Fruit fly (Drosophila melanogaster) Kc167 (cell line): ENCODE data around the gene CG10694.

Experiments used
- Myc ChIP-seq: fragments of >200 bp; optimal IDR thresholded peaks from 2 replicates; lab custom pipeline; 2017; ENCODE audit warnings: missing external identifiers
- Sin3A ChIP-seq: fragments of >200 bp; optimal IDR thresholded peaks from 2 replicates; lab custom pipeline; 2018; ENCODE audit warnings: missing external identifiers
- h ChIP-seq: fragments of >200 bp; optimal IDR thresholded peaks from 3 replicates; lab custom pipeline; 2018; ENCODE audit warnings: missing external identifiers
- insv ChIP-seq: fragments of >200 bp; optimal IDR thresholded peaks from 3 replicates; lab custom pipeline; 2018; ENCODE audit warnings: missing external identifiers
- psq ChIP-seq: fragments of >200 bp; optimal IDR thresholded peaks from 2 replicates; lab custom pipeline; 2017; ENCODE audit warnings: missing external identifiers
- ttk ChIP-seq: sonication (Bioruptor generic); optimal IDR thresholded peaks from 2 replicates; lab custom pipeline; 2017; ENCODE audit warnings: missing external identifiers

The CG10694 gene

DNA sequence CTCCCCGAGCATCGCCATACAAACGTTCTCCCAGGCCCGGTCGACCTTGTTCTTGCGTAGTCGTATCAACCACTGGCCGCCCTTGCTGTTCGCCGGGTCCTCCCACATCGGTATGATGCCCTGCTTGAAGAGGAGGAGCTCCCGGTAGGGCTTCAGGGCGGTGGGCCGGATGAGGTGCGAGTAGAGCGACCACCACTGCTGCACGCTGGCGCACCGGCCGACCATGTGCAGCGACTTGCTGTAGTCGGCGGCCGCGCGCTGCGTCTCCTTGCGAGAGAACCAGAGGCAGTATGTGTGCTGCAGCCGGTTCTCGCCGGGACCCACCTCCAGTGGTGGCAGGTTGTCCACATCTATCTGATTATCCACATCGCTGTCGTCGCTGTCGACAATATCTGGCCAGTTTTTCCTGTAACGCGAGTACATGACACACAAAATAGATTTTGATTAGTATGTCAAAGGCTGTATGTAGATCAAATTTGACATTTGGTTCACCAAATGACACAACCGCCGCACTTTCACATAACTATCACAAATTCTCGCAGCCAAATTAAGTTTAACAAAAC is at the start of gene CG10694:
CG10694 (plus strand) TSS at position 513 of the 563 bp plus-strand sequence.
- no peak for TF ChIP-seq Myc
- TF ChIP-seq Sin3A, result no peak
- no peak for TF ChIP-seq psq
- TF ChIP-seq h (lab: Kevin White, UChicago), result no peak
- TF ChIP-seq insv (lab: Kevin White, UChicago), result no peak

DNA sequence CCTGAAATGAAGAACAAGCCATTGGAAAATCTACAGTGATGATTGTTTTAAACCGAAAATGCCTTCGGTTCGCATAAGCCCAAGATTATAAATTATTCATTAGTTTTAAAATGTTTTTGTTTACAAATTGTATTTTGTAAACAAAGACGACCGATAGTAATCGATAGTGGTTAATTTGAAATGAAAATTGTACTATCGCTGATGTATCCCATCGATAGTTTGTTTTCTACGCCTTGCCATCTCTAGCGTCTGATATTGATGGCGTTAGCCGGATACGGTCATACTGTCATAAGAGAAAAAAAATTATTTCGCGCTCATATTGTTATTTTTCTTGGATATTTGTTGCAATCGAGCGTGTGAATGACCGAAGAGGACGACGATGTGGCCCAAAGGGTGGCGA is 49.1 kb upstream of the CG10694 start, which contains the start of gene SMC1:
SMC1 (plus strand) TSS at position 247 of the 400 bp plus-strand sequence.
- no peak for TF ChIP-seq ttk (lab: Kevin White, UChicago)
- no peak for TF ChIP-seq insv (lab: Kevin White, UChicago)
- no peak for TF ChIP-seq Sin3A
- TF ChIP-seq Myc, result no peak
- no peak for TF ChIP-seq h (lab: Kevin White, UChicago)
- TF ChIP-seq psq, result no peak

DNA sequence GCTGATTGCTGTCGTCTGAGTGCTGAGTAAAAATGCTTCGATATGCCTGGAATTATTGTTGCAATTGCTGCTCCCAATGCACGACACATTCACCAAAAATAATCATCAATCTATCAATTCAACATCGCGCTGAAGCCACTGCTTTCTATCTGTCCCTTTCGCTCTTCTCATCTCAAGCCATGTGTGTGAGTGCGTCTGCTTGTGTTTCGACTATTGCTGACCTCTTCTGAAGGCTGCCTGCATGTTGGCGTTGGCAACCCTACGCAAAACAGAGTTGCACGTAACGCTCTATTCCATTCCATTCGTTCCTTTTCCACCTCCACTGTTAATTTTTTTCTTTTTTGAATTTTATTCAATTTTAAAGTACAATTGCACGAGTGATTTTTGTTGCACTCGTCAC is 41.5 kb upstream of the CG10694 start:
- TF ChIP-seq psq, result no peak
- no peak for TF ChIP-seq Sin3A
- no peak for TF ChIP-seq ttk (lab: Kevin White, UChicago)
- TF ChIP-seq Myc, result no peak
- TF ChIP-seq h (lab: Kevin White, UChicago), result no peak
- TF ChIP-seq insv (lab: Kevin White, UChicago), result no peak

DNA sequence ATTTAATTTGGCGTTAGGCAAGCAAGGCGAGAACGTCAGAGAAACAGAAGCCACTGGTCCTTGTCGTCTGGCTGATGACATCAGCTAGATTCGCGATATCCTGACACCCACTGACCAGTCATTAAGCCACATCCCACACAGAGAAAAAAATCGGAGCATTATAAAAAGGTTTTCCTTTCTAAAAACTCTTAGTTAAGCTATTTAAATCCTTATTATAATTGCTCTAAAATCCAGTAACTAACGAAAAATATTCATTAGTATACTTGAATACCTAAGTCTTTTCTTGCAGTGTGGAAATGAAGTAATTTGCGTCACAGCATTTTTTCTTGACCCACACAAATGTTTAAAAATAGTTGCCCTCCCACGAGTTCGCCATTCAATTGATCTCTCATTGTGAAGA is 38.4 kb upstream of the CG10694 start:
- TF ChIP-seq ttk (lab: Kevin White, UChicago) (no peak), psq (no peak), Myc (no peak), h (lab: Kevin White, UChicago) (no peak), Sin3A (no peak), insv (lab: Kevin White, UChicago) (no peak)

DNA sequence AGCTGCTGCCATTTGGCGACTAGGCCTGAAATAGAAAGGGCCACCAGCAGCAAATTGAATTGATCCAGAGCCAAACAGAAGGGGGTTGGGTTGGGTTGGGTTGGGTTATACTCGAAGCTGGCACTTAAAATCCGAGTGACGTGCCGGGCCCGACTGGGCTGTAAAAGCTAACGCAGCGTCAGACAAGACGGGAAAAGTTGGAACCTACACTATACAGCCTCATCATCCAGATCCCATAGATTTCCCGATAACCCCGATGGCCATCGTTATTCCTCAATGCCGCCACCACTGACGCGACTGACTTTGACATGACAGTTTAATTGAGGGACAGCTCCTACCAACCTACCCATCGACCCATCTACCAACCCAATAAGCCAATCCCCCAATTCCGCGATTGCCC is 37.2 kb upstream of the CG10694 start:
- TF ChIP-seq psq, result no peak

DNA sequence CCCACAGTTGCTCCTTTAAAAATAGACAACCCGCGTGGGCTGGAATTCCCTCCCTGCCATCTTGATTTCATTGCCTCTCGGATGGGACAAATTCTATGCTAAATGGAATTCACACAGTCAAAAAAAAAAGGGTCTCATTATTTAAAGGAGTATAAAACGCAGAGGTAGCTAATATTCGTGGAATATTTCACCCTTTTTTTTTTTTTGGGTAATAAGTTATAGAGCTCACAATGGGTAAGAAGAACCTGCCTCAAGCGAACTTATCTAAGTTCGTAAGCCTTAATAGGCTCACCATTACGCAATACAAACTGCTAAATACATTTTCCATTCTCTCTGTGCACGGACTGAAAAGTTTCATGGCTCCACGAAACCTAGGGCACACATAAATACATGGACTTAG is 33.5 kb upstream of the CG10694 start:
- TF ChIP-seq Sin3A (no peak), h (lab: Kevin White, UChicago) (no peak), ttk (lab: Kevin White, UChicago) (no peak), Myc (no peak), psq (no peak), insv (lab: Kevin White, UChicago) (no peak)

DNA sequence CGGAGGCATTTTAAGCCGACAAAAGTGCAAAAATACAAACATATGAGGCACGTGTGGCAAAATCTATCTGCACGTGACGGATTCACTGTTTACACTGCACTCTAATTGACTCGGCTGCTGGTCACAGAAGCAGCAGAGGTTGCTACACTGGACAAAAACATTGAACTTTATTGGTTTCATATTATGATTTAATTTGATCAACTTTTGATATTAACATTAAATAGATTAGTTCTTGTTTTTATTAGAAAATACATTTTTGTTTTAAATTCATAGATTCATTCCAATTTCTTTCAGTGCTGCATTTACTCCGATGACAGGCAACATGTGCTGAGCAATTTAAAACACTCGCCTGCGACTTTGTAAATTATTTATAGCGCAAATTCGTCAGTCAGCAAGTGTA is 28.1 kb upstream of the CG10694 start:
- TF ChIP-seq Sin3A, result no peak
- no peak for TF ChIP-seq h (lab: Kevin White, UChicago)
- TF ChIP-seq ttk (lab: Kevin White, UChicago), result no peak
- TF ChIP-seq psq, result no peak
- no peak for TF ChIP-seq Myc
- TF ChIP-seq insv (lab: Kevin White, UChicago), result no peak

DNA sequence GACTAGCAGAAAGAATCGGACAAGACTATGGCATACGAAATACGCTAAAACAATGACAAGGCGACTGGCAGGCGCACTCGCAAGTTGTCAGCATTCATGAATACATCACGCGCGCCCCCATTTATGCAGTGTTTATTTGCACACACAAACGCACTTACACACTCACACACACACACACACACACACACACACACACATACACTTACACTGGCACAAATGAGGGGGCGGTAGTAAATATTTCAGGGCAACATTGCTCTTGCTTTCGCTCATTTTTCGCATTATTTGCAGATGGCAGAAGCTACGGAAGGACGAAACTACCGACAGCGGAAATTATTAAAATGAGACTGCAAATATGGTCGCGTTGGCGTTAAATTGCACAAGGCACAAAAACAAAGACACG is 27.6 kb upstream of the CG10694 start:
- TF ChIP-seq ttk (lab: Kevin White, UChicago), result no peak
- TF ChIP-seq insv (lab: Kevin White, UChicago), result no peak
- TF ChIP-seq Sin3A, result no peak
- TF ChIP-seq Myc, result no peak
- no peak for TF ChIP-seq h (lab: Kevin White, UChicago)
- TF ChIP-seq psq, result no peak

DNA sequence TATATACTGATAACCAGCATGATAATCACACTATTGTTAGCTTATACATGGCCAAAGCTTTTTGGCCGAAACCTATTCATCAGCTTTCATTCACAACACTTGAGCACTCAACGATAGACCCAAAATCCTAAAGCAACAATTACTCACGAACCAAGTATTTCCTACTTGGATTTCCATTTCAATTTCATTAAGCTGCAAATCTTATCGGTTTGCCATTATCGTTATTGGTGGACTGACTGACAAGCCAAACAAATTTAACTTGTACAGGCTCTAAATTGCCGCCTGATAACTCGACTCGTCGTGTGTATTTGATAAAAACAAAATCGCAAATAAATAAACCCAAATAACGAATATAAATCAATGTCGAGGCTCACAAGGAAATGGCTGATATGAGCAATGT is 22.2 kb upstream of the CG10694 start:
- TF ChIP-seq Myc, result no peak
- no peak for TF ChIP-seq h (lab: Kevin White, UChicago)
- no peak for TF ChIP-seq ttk (lab: Kevin White, UChicago)
- TF ChIP-seq Sin3A, result no peak
- no peak for TF ChIP-seq insv (lab: Kevin White, UChicago)
- TF ChIP-seq psq, result no peak

DNA sequence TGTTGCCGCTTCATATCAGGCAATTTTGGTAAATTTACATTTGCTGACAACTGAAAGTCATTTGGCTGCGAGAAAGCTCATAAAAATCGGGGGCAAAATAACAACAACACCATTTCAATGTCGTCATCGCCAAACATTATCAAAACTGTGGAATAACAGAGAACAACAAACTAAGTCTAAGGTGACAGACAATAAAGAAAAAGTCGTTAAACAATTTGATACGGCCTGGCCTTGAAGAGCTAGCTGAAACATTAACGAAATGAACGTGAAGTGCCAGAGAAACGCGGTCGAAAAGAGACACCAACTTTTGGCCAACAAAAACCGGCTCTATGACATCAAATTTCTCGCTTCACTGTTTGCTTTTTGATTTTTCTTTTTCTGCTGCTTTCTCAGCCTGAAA is 17.0 kb upstream of the CG10694 start:
- TF ChIP-seq insv (lab: Kevin White, UChicago), result no peak

DNA sequence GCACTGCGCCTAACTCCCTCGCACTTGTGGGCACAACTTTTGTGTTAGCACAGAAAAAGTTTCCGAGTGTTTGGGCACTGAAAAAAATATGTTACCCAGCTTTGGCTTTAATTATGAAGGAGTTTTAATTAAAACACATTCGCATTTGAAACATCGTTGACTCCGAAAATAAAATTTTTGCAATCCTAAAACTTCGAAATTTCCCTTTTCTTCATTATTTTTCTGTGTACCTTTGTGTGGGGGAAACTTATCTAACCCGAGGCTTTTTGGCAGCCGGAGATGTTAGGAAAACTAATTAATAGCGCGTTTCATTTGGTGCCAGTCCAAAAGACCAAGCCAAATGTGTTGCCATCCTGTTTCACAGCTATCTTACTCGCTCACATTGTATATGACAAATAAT is 15.5 kb upstream of the CG10694 start:
- no peak for TF ChIP-seq ttk (lab: Kevin White, UChicago)
- no peak for TF ChIP-seq insv (lab: Kevin White, UChicago)
- no peak for TF ChIP-seq Myc
- TF ChIP-seq Sin3A, result no peak
- no peak for TF ChIP-seq psq
- no peak for TF ChIP-seq h (lab: Kevin White, UChicago)

DNA sequence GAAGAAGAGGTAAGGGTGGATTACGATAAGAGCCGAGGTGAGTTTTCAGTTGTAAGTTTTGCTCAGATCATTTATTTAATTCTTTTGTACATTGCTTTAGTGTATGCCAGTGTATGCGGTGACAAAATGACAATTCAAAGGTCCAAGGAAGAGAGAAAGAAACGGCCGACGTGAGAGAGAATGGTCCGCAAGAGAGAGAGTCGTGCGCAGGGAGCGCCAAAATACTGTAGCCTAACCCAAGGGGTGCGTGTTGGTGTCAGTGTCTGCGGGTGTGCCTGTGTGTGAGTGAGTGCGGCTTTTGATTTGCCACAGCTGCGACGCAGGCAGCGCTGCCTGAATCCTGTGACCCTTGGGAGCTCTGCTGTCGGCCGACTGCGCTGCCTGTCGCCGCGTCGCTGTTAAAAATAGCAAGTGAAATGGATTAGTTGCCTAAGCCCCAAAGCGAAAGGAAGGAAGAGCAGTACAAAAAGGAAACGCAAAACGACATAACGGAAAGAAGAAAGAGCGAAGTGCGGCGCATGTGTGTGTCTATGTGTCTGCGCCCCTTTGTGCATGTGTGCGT is 14.5 kb upstream of the CG10694 start:
- no peak for TF ChIP-seq ttk (lab: Kevin White, UChicago)
- no peak for TF ChIP-seq Sin3A
- TF ChIP-seq h (lab: Kevin White, UChicago), result no peak
- no peak for TF ChIP-seq insv (lab: Kevin White, UChicago)
- TF ChIP-seq psq, result no peak
- no peak for TF ChIP-seq Myc

DNA sequence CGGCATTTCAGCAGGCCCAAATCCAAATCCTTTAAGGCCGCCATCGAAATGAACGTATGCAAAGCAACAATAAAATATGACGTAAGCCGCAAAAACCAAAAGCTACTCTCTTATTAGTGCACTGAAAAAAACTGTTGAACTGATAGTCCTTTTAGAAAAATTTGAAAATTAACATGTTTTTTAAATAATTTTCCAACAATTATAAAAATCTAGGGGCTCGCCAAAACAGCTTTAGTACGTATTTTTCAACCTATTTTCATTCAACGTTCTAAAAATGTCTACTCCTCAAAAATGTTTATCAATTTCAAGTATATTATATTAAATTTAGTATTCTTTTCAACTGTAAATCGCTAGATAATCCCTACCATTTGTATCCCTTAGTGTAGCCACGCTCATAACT is 13.8 kb upstream of the CG10694 start:
- no peak for TF ChIP-seq h (lab: Kevin White, UChicago)
- TF ChIP-seq Sin3A, result no peak
- no peak for TF ChIP-seq Myc
- TF ChIP-seq ttk (lab: Kevin White, UChicago), result no peak
- TF ChIP-seq psq, result no peak
- no peak for TF ChIP-seq insv (lab: Kevin White, UChicago)
